Worm (Caenorhabditis elegans): Measurements from ENCODE around the gene ttr-38.

The ttr-38 gene

DNA sequence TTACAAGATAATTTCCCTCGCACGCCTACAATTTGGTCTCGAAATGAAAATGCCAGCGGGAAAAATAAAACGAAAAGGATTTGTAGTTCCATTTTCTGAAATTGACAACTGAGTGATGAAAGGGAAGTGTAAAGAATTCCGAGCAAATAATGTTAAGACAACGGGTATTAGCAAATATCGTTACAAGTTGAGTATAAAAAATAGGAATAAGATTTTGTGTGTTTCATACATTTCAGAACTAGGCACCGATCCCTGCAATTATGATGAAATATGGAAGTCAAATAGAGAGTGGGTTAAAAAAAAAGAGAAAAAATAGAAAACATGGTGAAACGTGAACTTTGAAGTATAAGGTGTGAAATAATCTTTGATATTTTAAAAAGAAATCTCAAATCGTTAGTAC is at the start of gene ttr-38:
ttr-38 (minus strand) TSS at position 101 of the 400 bp plus-strand sequence.
- TF ChIP-seq lsl-1 (GFP tag; optimal IDR thresholded peaks at IDR 0.05) (no peak), dox-1 (GFP tag; IDR thresholded peaks at IDR 0.05) (no peak), B0019.2 (GFP tag; conservative IDR thresholded peaks at IDR 0.05) (no peak), bed-1 (GFP tag; IDR thresholded peaks at IDR 0.05) (no peak), ceh-27 (GFP tag; optimal IDR thresholded peaks at IDR 0.05) (no peak), ztf-18 (tag; optimal IDR thresholded peaks at IDR 0.05) (no peak), nhr-179 (tag; optimal IDR thresholded peaks at IDR 0.05) (no peak), F57A8.1 (GFP tag; optimal IDR thresholded peaks at IDR 0.05) (no peak), nhr-120 (GFP tag; IDR thresholded peaks at IDR 0.05) (no peak), sptf-2 (GFP tag; optimal IDR thresholded peaks at IDR 0.05) (no peak), somi-1 (GFP tag; optimal IDR thresholded peaks at IDR 0.05) (no peak), T26A5.8 (tag; optimal IDR thresholded peaks at IDR 0.05) (no peak), F57C9.4 (tag; optimal IDR thresholded peaks at IDR 0.05) (no peak)

DNA sequence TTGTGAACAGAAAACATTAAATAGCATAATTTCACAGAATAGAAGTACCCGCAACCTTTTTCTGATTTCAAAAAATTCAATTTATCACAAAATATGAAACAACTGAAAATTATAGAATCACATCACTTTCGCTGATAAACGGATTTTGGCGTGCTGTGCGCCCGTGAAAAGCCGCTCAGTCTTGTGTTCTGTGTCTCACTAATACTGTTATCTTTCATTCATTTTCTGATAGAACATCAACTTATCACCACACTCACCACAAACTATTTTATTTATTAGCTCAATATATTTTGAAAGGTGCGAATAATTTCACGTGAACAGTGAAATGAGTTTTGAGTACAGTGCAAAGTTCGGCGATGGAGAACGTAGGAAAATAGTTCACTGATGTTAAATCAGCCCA is 49.8 kb upstream of the ttr-38 start:
- peak; percentile 64 for TF ChIP-seq nhr-80 (tag; optimal IDR thresholded peaks at IDR 0.05)
- no peak for TF ChIP-seq fkh-3 (tag; optimal IDR thresholded peaks at IDR 0.05)

DNA sequence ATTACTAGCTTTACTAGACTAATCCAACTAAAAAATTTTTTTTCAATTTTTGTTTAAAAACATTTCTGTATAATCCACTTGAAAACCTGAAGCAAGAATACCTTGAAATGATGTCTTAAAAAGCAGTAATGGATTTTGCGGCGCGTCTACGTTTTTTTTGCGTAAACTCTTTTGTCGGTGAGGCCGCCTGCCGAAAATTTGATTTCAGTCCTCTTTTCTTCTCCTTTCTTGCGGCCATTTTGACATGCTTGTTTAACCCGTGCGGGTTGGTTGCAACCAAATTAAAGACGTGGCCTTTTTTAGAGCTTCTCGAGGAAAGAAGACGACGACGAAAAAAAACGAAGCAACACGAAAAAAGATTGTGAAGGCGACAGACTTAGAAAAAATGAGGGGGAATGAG is 46.8 kb upstream of the ttr-38 start:
- TF ChIP-seq B0035.1 (tag; optimal IDR thresholded peaks at IDR 0.05) (no peak), xnd-1 (tag; optimal IDR thresholded peaks at IDR 0.05) (no peak), aptf-2 (GFP tag; conservative IDR thresholded peaks at IDR 0.05) (no peak), fkh-3 (tag; optimal IDR thresholded peaks at IDR 0.05) (no peak), cebp-2 (GFP tag; IDR thresholded peaks at IDR 0.05) (no peak), Y56A3A.18 (GFP tag; IDR thresholded peaks at IDR 0.05) (no peak), nhr-120 (GFP tag; IDR thresholded peaks at IDR 0.05) (no peak), lir-1 (GFP tag; conservative IDR thresholded peaks at IDR 0.05) (no peak), efl-1 (GFP tag; optimal IDR thresholded peaks at IDR 0.05) (no peak), ztf-18 (tag; optimal IDR thresholded peaks at IDR 0.05) (no peak), bed-1 (GFP tag; IDR thresholded peaks at IDR 0.05) (no peak)

DNA sequence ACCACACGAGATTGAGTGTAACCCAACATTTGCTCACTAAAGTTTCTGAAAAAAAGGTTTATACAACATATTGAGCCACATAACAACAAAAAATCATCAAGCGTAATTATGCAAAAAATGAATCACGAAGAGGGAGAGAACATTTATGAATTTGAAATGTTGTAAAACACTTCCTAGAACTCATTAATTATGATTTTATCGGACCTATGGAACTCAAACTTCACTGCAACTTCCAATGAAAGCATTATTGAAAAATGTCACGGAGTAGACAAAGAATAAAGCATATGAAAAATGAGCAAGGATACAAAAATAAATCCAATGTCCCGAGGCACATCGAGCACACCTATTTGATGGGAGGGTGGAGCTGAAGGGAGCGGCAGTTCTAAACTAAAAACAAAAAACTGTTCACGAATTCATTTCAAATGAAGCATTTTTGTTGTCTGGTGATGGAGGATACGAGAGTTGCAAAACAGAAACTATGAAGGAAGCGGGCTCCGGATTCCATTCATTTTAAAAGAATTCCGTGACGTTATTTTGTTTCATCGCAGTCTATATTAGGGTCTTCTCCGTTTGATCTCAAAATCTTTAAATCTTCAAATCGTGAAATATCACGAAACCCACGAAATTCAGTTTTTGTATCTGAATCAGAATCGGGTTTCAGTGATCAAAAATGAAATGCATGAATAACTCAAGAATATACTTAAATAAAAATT is 35.7 kb upstream of the ttr-38 start, which contains the start of gene flp-20:
flp-20 (minus strand) TSS at position 51 of the 713 bp plus-strand sequence.
- no peak for TF ChIP-seq nhr-120 (GFP tag; IDR thresholded peaks at IDR 0.05)
- TF ChIP-seq snpc-1.1 (tag; optimal IDR thresholded peaks at IDR 0.05; ENCODE audit: insufficient read depth): no peak
- no peak for TF ChIP-seq tbx-9 (tag; optimal IDR thresholded peaks at IDR 0.05; ENCODE audit: borderline replicate concordance)
- no peak for TF ChIP-seq somi-1 (GFP tag; optimal IDR thresholded peaks at IDR 0.05)
- no peak for TF ChIP-seq F37B4.10 (GFP tag; IDR thresholded peaks at IDR 0.05)
- no peak for TF ChIP-seq aptf-3 (GFP tag; IDR thresholded peaks at IDR 0.05)
- no peak for TF ChIP-seq F23B12.7 (tag; optimal IDR thresholded peaks at IDR 0.05; ENCODE audit: insufficient read depth)
- TF ChIP-seq Y53F4B.3 (GFP tag; IDR thresholded peaks at IDR 0.05): no peak
- no peak for TF ChIP-seq egl-18 (GFP tag; IDR thresholded peaks at IDR 0.05)
- TF ChIP-seq F10E7.11 (tag; optimal IDR thresholded peaks at IDR 0.05): no peak

DNA sequence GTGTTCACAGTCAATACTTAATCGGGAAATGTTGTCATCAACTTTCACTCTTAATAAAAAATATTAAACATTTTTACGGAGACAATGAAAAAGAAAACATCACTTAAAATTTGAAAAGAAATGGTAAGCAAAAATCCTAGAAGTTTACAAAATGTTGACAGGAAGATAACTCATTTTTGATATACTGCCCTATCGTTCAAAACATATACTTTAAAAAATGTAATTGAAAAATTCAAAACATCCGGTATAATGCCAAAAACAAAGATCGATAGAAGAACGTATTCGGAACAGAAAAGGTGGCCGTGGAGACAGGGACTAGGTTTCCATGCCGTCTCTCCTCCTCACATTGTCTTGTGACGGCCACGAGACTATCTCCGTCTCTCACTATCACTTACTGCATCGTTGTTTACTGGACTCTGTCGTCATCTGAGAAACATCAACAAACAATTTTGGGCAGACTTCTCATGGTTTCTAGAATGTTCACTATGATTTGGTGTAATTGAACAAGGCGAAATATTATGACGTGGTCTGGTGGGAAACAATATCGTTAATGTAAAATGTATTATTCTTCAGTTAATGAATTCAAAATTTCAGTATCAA is 33.2 kb upstream of the ttr-38 start, which contains the start of gene oga-1:
oga-1 (minus strand) TSS at position 51 of the 600 bp plus-strand sequence.
- TF ChIP-seq nfyb-1 (GFP tag; IDR thresholded peaks at IDR 0.05) (peak; percentile 75; the same call in 1 of the 2 replicates), akir-1 (GFP tag; optimal IDR thresholded peaks at IDR 0.05) (no peak), F57A8.1 (GFP tag; optimal IDR thresholded peaks at IDR 0.05) (no peak), efl-1 (GFP tag; optimal IDR thresholded peaks at IDR 0.05) (no peak), ceh-40 (GFP tag; IDR thresholded peaks at IDR 0.05) (no peak), egrh-3 (GFP tag; IDR thresholded peaks at IDR 0.05) (peak; percentile 17; the same call in 1 of the 2 replicates), pbrm-1 (GFP tag; IDR thresholded peaks at IDR 0.05) (peak; percentile 67; the same call in 1 of the 2 replicates), nhr-80 (tag; optimal IDR thresholded peaks at IDR 0.05) (peak; percentile 86), dpff-1 (tag; optimal IDR thresholded peaks at IDR 0.05) (no peak), nhr-120 (GFP tag; IDR thresholded peaks at IDR 0.05) (no peak), nhr-27 (tag; optimal IDR thresholded peaks at IDR 0.05) (no peak), egl-18 (GFP tag; IDR thresholded peaks at IDR 0.05) (no peak), bed-2 (GFP tag; IDR thresholded peaks at IDR 0.05) (no peak), lsl-1 (GFP tag; optimal IDR thresholded peaks at IDR 0.05) (no peak), snpc-3.4 (tag; optimal IDR thresholded peaks at IDR 0.05) (no peak), Y56A3A.18 (GFP tag; IDR thresholded peaks at IDR 0.05) (no peak), ets-4 (GFP tag; optimal IDR thresholded peaks at IDR 0.05) (peak; percentile 48)

Measured in whole organism, young adult.